Worm (Caenorhabditis elegans) whole organism, young adult: Measurements from ENCODE around the gene F53F4.12.

Experiments
- B0019.2 ChIP-seq: fragments of 200-800 bp; sonication (Bioruptor generic); conservative IDR thresholded peaks from 2 replicates; pipeline ENCODE4 v1.3.6; 2022; ENCODE audit warnings: missing genetic modification reagents, missing genetic modification characterization, missing compliant biosample characterization
- B0261.1 ChIP-seq: sonication (generic microtip); optimal IDR thresholded peaks from 2 replicates; lab custom pipeline; 2016; ENCODE audit warnings: mild to moderate bottlenecking, missing genetic modification characterization, moderate library complexity, missing compliant biosample characterization
- C06A6.2 ChIP-seq: fragments of 200-800 bp; sonication (Bioruptor generic); conservative IDR thresholded peaks from 2 replicates; pipeline ENCODE4 v1.3.6; 2022; ENCODE audit warnings: missing genetic modification characterization, missing compliant biosample characterization
- F10E7.11 ChIP-seq: sonication (generic microtip); optimal IDR thresholded peaks from 2 replicates; lab custom pipeline; 2017; ENCODE audit warnings: mild to moderate bottlenecking, missing genetic modification characterization, moderate library complexity, missing compliant biosample characterization
- F23B12.7 ChIP-seq: sonication (generic microtip); optimal IDR thresholded peaks from 2 replicates; lab custom pipeline; 2017; ENCODE audit warnings: missing genetic modification characterization, mild to moderate bottlenecking, missing compliant biosample characterization, antibody characterized with exemption, moderate library complexity; ENCODE audit not compliant: insufficient read depth
- F33H1.4 ChIP-seq: fragments of 200-800 bp; sonication (Bioruptor generic); IDR thresholded peaks from 2 replicates; pipeline ENCODE4 v1.3.6; 2022; ENCODE audit warnings: missing genetic modification reagents, missing genetic modification characterization, missing compliant biosample characterization
- F39B2.1 ChIP-seq: fragments of 200-800 bp; sonication (Bioruptor generic); IDR thresholded peaks from 2 replicates; pipeline ENCODE4 v1.3.6; 2022; ENCODE audit warnings: missing genetic modification reagents, missing genetic modification characterization, missing compliant biosample characterization
- F49E8.2 ChIP-seq: sonication (generic microtip); optimal IDR thresholded peaks from 3 replicates; lab custom pipeline; 2017; ENCODE audit warnings: missing genetic modification characterization, mild to moderate bottlenecking, missing compliant biosample characterization, antibody characterized with exemption, moderate library complexity; ENCODE audit not compliant: insufficient read depth
- F57C9.4 ChIP-seq: sonication (generic microtip); optimal IDR thresholded peaks from 2 replicates; lab custom pipeline; 2017; ENCODE audit warnings: mild to moderate bottlenecking, missing genetic modification characterization, missing compliant biosample characterization
- K12H6.12 ChIP-seq: fragments of 200-800 bp; sonication (Bioruptor generic); optimal IDR thresholded peaks from 2 replicates; lab custom pipeline; 2018; ENCODE audit warnings: mild to moderate bottlenecking, missing genetic modification characterization, missing compliant biosample characterization
- T07F8.4 ChIP-seq: sonication (generic microtip); optimal IDR thresholded peaks from 2 replicates; lab custom pipeline; 2016; ENCODE audit warnings: mild to moderate bottlenecking, missing genetic modification characterization, moderate library complexity, missing compliant biosample characterization
- T26A5.8 ChIP-seq: sonication (generic microtip); optimal IDR thresholded peaks from 2 replicates; lab custom pipeline; 2016; ENCODE audit warnings: missing genetic modification characterization, missing compliant biosample characterization
- Y67H2A.10 ChIP-seq: fragments of 200-800 bp; sonication (Bioruptor generic); conservative IDR thresholded peaks from 2 replicates; pipeline ENCODE4 v1.3.6; 2022; ENCODE audit warnings: missing genetic modification reagents, missing genetic modification characterization, missing compliant biosample characterization
- atf-7 ChIP-seq: sonication (generic microtip); optimal IDR thresholded peaks from 2 replicates; lab custom pipeline; 2017; ENCODE audit warnings: mild to moderate bottlenecking, missing genetic modification characterization, missing compliant biosample characterization
- attf-3 ChIP-seq: fragments of 200-800 bp; sonication (Bioruptor generic); conservative IDR thresholded peaks from 2 replicates; pipeline ENCODE4 v1.3.6; 2022; ENCODE audit warnings: missing genetic modification reagents, missing genetic modification characterization, missing compliant biosample characterization
- attf-6 ChIP-seq: fragments of 200-800 bp; sonication (Bioruptor generic); IDR thresholded peaks from 2 replicates; pipeline ENCODE4 v1.3.6; 2022; ENCODE audit warnings: missing genetic modification reagents, missing genetic modification characterization, missing compliant biosample characterization
- bed-1 ChIP-seq: fragments of 200-800 bp; sonication (Bioruptor generic); IDR thresholded peaks from 2 replicates; pipeline ENCODE4 v1.3.6; 2022; ENCODE audit warnings: missing genetic modification reagents, missing genetic modification characterization, missing compliant biosample characterization
- ccch-3 ChIP-seq: fragments of 200-800 bp; sonication (Bioruptor generic); optimal IDR thresholded peaks from 2 replicates; lab custom pipeline; 2018; ENCODE audit warnings: mild to moderate bottlenecking, missing genetic modification characterization, missing compliant biosample characterization
- ceh-27 ChIP-seq: fragments of 200-800 bp; sonication (Bioruptor generic); optimal IDR thresholded peaks from 2 replicates; lab custom pipeline; 2018; ENCODE audit warnings: mild to moderate bottlenecking, missing genetic modification characterization, moderate library complexity, missing compliant biosample characterization
- ceh-58 ChIP-seq: fragments of 200-800 bp; sonication (Bioruptor generic); IDR thresholded peaks from 2 replicates; pipeline ENCODE4 v1.3.6; 2022; ENCODE audit warnings: missing genetic modification characterization, missing compliant biosample characterization
- dox-1 ChIP-seq: fragments of 200-800 bp; sonication (Bioruptor generic); IDR thresholded peaks from 2 replicates; pipeline ENCODE4 v1.3.6; 2022; ENCODE audit warnings: missing genetic modification reagents, missing genetic modification characterization, missing compliant biosample characterization
- dpl-1 ChIP-seq: fragments of 150-350 bp; optimal IDR thresholded peaks from 2 replicates; lab custom pipeline; 2014; ENCODE audit warnings: missing biosample characterization, missing genetic modification reagents, missing genetic modification characterization
- egl-18 ChIP-seq: fragments of 200-800 bp; sonication (Bioruptor generic); IDR thresholded peaks from 2 replicates; pipeline ENCODE4 v1.3.6; 2022; ENCODE audit warnings: missing genetic modification reagents, missing genetic modification characterization, missing compliant biosample characterization
- egl-44 ChIP-seq: fragments of 200-800 bp; sonication (Bioruptor generic); IDR thresholded peaks from 2 replicates; pipeline ENCODE4 v1.3.6; 2022; ENCODE audit warnings: missing genetic modification reagents, missing genetic modification characterization, missing compliant biosample characterization
- egrh-3 ChIP-seq: fragments of 200-800 bp; sonication (Bioruptor generic); IDR thresholded peaks from 2 replicates; pipeline ENCODE4 v1.3.6; 2022; ENCODE audit warnings: missing genetic modification reagents, missing genetic modification characterization, missing compliant biosample characterization
- gei-17 ChIP-seq: fragments of 200-800 bp; sonication (Bioruptor generic); optimal IDR thresholded peaks from 2 replicates; lab custom pipeline; 2018; ENCODE audit warnings: mild to moderate bottlenecking, missing genetic modification characterization, missing compliant biosample characterization
- hlh-12 ChIP-seq: sonication (generic microtip); optimal IDR thresholded peaks from 2 replicates; lab custom pipeline; 2016; ENCODE audit warnings: missing genetic modification characterization, missing compliant biosample characterization
- hlh-26 ChIP-seq: fragments of 200-800 bp; sonication (Bioruptor generic); conservative IDR thresholded peaks from 2 replicates; pipeline ENCODE4 v1.3.6; 2022; ENCODE audit warnings: missing genetic modification reagents, missing genetic modification characterization, missing compliant biosample characterization
- hmg-1.2 ChIP-seq: fragments of 200-800 bp; sonication (Bioruptor generic); IDR thresholded peaks from 2 replicates; pipeline ENCODE4 v1.3.6; 2022; ENCODE audit warnings: missing genetic modification reagents, missing genetic modification characterization, missing compliant biosample characterization
- hmg-20 ChIP-seq: fragments of 200-800 bp; sonication (Bioruptor generic); IDR thresholded peaks from 2 replicates; pipeline ENCODE4 v1.3.6; 2022; ENCODE audit warnings: missing genetic modification reagents, missing genetic modification characterization, missing compliant biosample characterization
- lin-35 ChIP-seq, 3 experiments: fragments of 150-350 bp in 2 of 3; sonication (generic microtip) in 1 of 3; optimal IDR thresholded peaks; 2 replicates each; lab custom pipeline; 2014 to 2018; ENCODE audit warnings: missing biosample characterization in 3 of 3, missing genetic modification characterization in 3 of 3, missing genetic modification reagents in 3 of 3
- mxl-1 ChIP-seq: sonication (generic microtip); optimal IDR thresholded peaks from 2 replicates; lab custom pipeline; 2016; ENCODE audit warnings: missing genetic modification characterization, missing compliant biosample characterization
- nhr-80 ChIP-seq: sonication (generic microtip); optimal IDR thresholded peaks from 2 replicates; lab custom pipeline; 2016; ENCODE audit warnings: missing genetic modification characterization, missing compliant biosample characterization
- pbrm-1 ChIP-seq: fragments of 200-800 bp; sonication (Bioruptor generic); IDR thresholded peaks from 2 replicates; pipeline ENCODE4 v1.3.6; 2022; ENCODE audit warnings: missing genetic modification reagents, missing genetic modification characterization, missing compliant biosample characterization
- pha-4 ChIP-seq: fragments of 150-350 bp; sonication (generic microtip); optimal IDR thresholded peaks from 2 replicates; lab custom pipeline; 2014; ENCODE audit warnings: missing biosample characterization, missing genetic modification reagents, missing genetic modification characterization
- rcor-1 ChIP-seq: fragments of 200-800 bp; sonication (Bioruptor generic); IDR thresholded peaks from 2 replicates; pipeline ENCODE4 v1.3.6; 2022; ENCODE audit warnings: missing genetic modification reagents, missing genetic modification characterization, missing compliant biosample characterization
- repo-1 ChIP-seq: sonication (generic microtip); optimal IDR thresholded peaks from 2 replicates; lab custom pipeline; 2017; ENCODE audit warnings: mild to moderate bottlenecking, missing genetic modification characterization, missing compliant biosample characterization
- rpc-1 ChIP-seq, 2 experiments: fragments of 150-350 bp in 1 of 2; sonication (generic microtip) in 1 of 2; optimal IDR thresholded peaks; 2 replicates each; lab custom pipeline; 2014 to 2018; ENCODE audit warnings: missing biosample characterization in 1 of 2, missing genetic modification characterization in 1 of 2, missing genetic modification reagents in 1 of 2, missing genotype in 1 of 2
- snpc-1.1 ChIP-seq: sonication (generic microtip); optimal IDR thresholded peaks from 2 replicates; lab custom pipeline; 2017; ENCODE audit warnings: missing genetic modification characterization, mild to moderate bottlenecking, missing compliant biosample characterization, antibody characterized with exemption, moderate library complexity, missing genotype, missing genetic modification reagents; ENCODE audit not compliant: insufficient read depth
- snpc-4 ChIP-seq, 5 experiments: fragments of 150-350 bp in 1 of 5; sonication (generic microtip) in 4 of 5; optimal IDR thresholded peaks; 2 replicates each; lab custom pipeline; 2014 to 2018; ENCODE audit warnings: missing genetic modification characterization in 5 of 5, missing biosample characterization in 3 of 5, antibody characterized with exemption in 2 of 5, mild to moderate bottlenecking in 2 of 5, missing compliant biosample characterization in 2 of 5, missing genotype in 2 of 5, moderate library complexity in 2 of 5, missing genetic modification reagents in 1 of 5
- xnd-1 ChIP-seq: sonication (generic microtip); optimal IDR thresholded peaks from 2 replicates; lab custom pipeline; 2016; ENCODE audit warnings: missing genotype, missing genetic modification reagents, missing genetic modification characterization, missing compliant biosample characterization
- zfh-2 ChIP-seq: fragments of 200-800 bp; sonication (Bioruptor generic); conservative IDR thresholded peaks from 2 replicates; pipeline ENCODE4 v1.3.6; 2022; ENCODE audit warnings: missing genetic modification reagents, missing genetic modification characterization, missing compliant biosample characterization
- ztf-25 ChIP-seq: fragments of 200-800 bp; sonication (Bioruptor generic); IDR thresholded peaks from 2 replicates; pipeline ENCODE4 v1.3.6; 2022; ENCODE audit warnings: missing genetic modification reagents, missing genetic modification characterization, missing compliant biosample characterization
- ztf-26 ChIP-seq: sonication (generic microtip); optimal IDR thresholded peaks from 2 replicates; lab custom pipeline; 2017; ENCODE audit warnings: missing genetic modification characterization, missing compliant biosample characterization
- ztf-28 ChIP-seq: fragments of 200-800 bp; sonication (Bioruptor generic); IDR thresholded peaks from 2 replicates; pipeline ENCODE4 v1.3.6; 2022; ENCODE audit warnings: missing genetic modification reagents, missing genetic modification characterization, missing compliant biosample characterization
- ztf-3 ChIP-seq: fragments of 200-800 bp; sonication (Bioruptor generic); optimal IDR thresholded peaks from 2 replicates; lab custom pipeline; 2018; ENCODE audit warnings: mild to moderate bottlenecking, missing genetic modification characterization, missing compliant biosample characterization

The F53F4.12 gene

ce11 chrV:13649730-13650349, 24.0 kb downstream of the F53F4.12 start, which contains the start of gene H37A05.4 (continued):
- TF ChIP-seq ztf-28 (no peak), attf-3 (no peak), rcor-1 (GFP tag; lab: Robert Waterston, UW) (no peak), Y67H2A.10 (GFP tag; lab: Robert Waterston, UW) (peak; percentile 26; the same call in 1 of the 2 replicates), B0261.1 (no peak), hlh-26 (GFP tag; lab: Robert Waterston, UW) (no peak), zfh-2 (0 out of 2 replicates have a peak, but pooled peaks have one; percentile 20), snpc-1.1 (tag; lab: Kevin White, UChicago) (no peak), lin-35 (GFP tag; optimal IDR thresholded peaks at IDR 0.05; lab: Kevin White, UChicago) (peak in 1 of 3 experiments; percentile 17), F39B2.1 (GFP tag; lab: Robert Waterston, UW) (no peak), nhr-80 (tag; lab: Kevin White, UChicago) (peak; percentile 63), T26A5.8 (tag; lab: Kevin White, UChicago) (peak; percentile 11), ztf-3 (GFP tag; lab: Kevin White, UChicago) (no peak), rpc-1 (optimal IDR thresholded peaks at IDR 0.05; lab: Kevin White, UChicago) (no peak), rpc-1 (tag; optimal IDR thresholded peaks at IDR 0.05; lab: Kevin White, UChicago) (no peak), F23B12.7 (tag; lab: Kevin White, UChicago) (no peak), ceh-27 (no peak), hmg-1.2 (GFP tag; lab: Robert Waterston, UW) (peak; percentile 52), dox-1 (peak; percentile 63), ztf-26 (peak; percentile 68), ztf-25 (no peak), B0019.2 (GFP tag; lab: Robert Waterston, UW) (no peak), atf-7 (tag; lab: Kevin White, UChicago) (peak; percentile 72), F10E7.11 (peak; percentile 57), attf-6 (GFP tag; lab: Robert Waterston, UW) (0 out of 2 replicates have a peak, but pooled peaks have one; percentile 43), mxl-1 (tag; lab: Kevin White, UChicago) (no peak), pha-4 (no peak), K12H6.12 (tag; lab: Kevin White, UChicago) (peak; percentile 41), ccch-3 (GFP tag; lab: Kevin White, UChicago) (no peak), ceh-58 (GFP tag; lab: Robert Waterston, UW) (no peak), gei-17 (no peak), pbrm-1 (GFP tag; lab: Robert Waterston, UW) (no peak; the same call in 1 of the 2 replicates), F57C9.4 (tag; lab: Kevin White, UChicago) (peak; percentile 91)

ce11 chrV:13650800-13651199, 25.0 kb downstream of the F53F4.12 start:
- TF ChIP-seq hlh-12 (tag; lab: Kevin White, UChicago) = no peak
- TF ChIP-seq F33H1.4 (GFP tag; lab: Robert Waterston, UW) = no peak
- TF ChIP-seq F49E8.2 (tag; lab: Kevin White, UChicago) = no peak
- no peak for TF ChIP-seq egrh-3 (GFP tag; lab: Robert Waterston, UW)
- TF ChIP-seq egl-44 (GFP tag; lab: Robert Waterston, UW) = no peak
- TF ChIP-seq bed-1 (GFP tag; lab: Robert Waterston, UW) = no peak
- TF ChIP-seq repo-1 = peak; percentile 23
- TF ChIP-seq xnd-1 = no peak
- TF ChIP-seq egl-18 (GFP tag; lab: Robert Waterston, UW) = no peak
- TF ChIP-seq T07F8.4 (tag; lab: Kevin White, UChicago) = no peak
- TF ChIP-seq dpl-1 (GFP tag; lab: Kevin White, UChicago) = no peak
- TF ChIP-seq hmg-20 (GFP tag; lab: Robert Waterston, UW) = no peak
- no peak for TF ChIP-seq snpc-4 (GFP tag; optimal IDR thresholded peaks at IDR 0.05; lab: Kevin White, UChicago)
- no peak for TF ChIP-seq snpc-4 (tag; optimal IDR thresholded peaks at IDR 0.05; lab: Kevin White, UChicago)
- TF ChIP-seq C06A6.2 (GFP tag; lab: Robert Waterston, UW) = 0 out of 2 replicates have a peak, but pooled peaks have one; percentile 32
- TF ChIP-seq, all 124 proteins: peak for 2
